Worm (Caenorhabditis elegans) whole organism, early embryonic: Measurements from ENCODE around the gene clec-20.

Experiments
- B0310.2 ChIP-seq: sonication (generic microtip); optimal IDR thresholded peaks from 2 replicates; lab custom pipeline; 2016; ENCODE audit warnings: mild to moderate bottlenecking, missing genetic modification characterization, missing compliant biosample characterization
- F13C5.2 ChIP-seq: sonication (generic microtip); optimal IDR thresholded peaks from 2 replicates; lab custom pipeline; 2017; ENCODE audit warnings: mild to moderate bottlenecking, missing genetic modification characterization, inconsistent platforms, missing compliant biosample characterization
- aly-1 ChIP-seq: sonication (generic microtip); optimal IDR thresholded peaks from 2 replicates; lab custom pipeline; 2016; ENCODE audit warnings: missing genetic modification characterization, missing compliant biosample characterization
- ama-1 ChIP-seq: fragments of 150-350 bp; optimal IDR thresholded peaks from 2 replicates; lab custom pipeline; 2014
- ceh-13 ChIP-seq: fragments of 200-800 bp; sonication (Bioruptor generic); optimal IDR thresholded peaks from 2 replicates; lab custom pipeline; 2018; ENCODE audit warnings: mild to moderate bottlenecking, missing genetic modification characterization, missing compliant biosample characterization
- ceh-36 ChIP-seq: sonication (generic microtip); optimal IDR thresholded peaks from 2 replicates; lab custom pipeline; 2016; ENCODE audit warnings: missing genetic modification characterization, inconsistent platforms, missing compliant biosample characterization
- ets-7 ChIP-seq: sonication (generic microtip); optimal IDR thresholded peaks from 2 replicates; lab custom pipeline; 2016; ENCODE audit warnings: missing genotype, missing genetic modification characterization, missing compliant biosample characterization
- flt-1 ChIP-seq: fragments of 200-800 bp; sonication (Bioruptor generic); IDR thresholded peaks from 2 replicates; pipeline ENCODE4 v1.3.6; 2022; ENCODE audit warnings: missing genetic modification characterization, missing compliant biosample characterization
- hmbx-1 ChIP-seq: sonication (generic microtip); optimal IDR thresholded peaks from 2 replicates; lab custom pipeline; 2016; ENCODE audit warnings: mild to moderate bottlenecking, missing genetic modification characterization, missing compliant biosample characterization
- hmg-4 ChIP-seq: fragments of 200-800 bp; sonication (Bioruptor generic); optimal IDR thresholded peaks from 2 replicates; lab custom pipeline; 2018; ENCODE audit warnings: mild to moderate bottlenecking, missing genetic modification characterization, missing compliant biosample characterization
- hnd-1 ChIP-seq: sonication (generic microtip); optimal IDR thresholded peaks from 2 replicates; lab custom pipeline; 2016; ENCODE audit warnings: missing genetic modification characterization, missing compliant biosample characterization
- pes-1 ChIP-seq: fragments of 200-800 bp; sonication (Bioruptor generic); IDR thresholded peaks from 2 replicates; pipeline ENCODE4 v1.3.6; 2022; ENCODE audit warnings: missing genetic modification reagents, missing genetic modification characterization, missing compliant biosample characterization
- tbx-11 ChIP-seq: fragments of 200-800 bp; sonication (Bioruptor generic); IDR thresholded peaks from 2 replicates; pipeline ENCODE4 v1.3.6; 2022; ENCODE audit warnings: missing genetic modification characterization, missing compliant biosample characterization
- tra-4 ChIP-seq: sonication (generic microtip); optimal IDR thresholded peaks from 2 replicates; lab custom pipeline; 2017; ENCODE audit warnings: missing genetic modification characterization, missing compliant biosample characterization

DNA sequence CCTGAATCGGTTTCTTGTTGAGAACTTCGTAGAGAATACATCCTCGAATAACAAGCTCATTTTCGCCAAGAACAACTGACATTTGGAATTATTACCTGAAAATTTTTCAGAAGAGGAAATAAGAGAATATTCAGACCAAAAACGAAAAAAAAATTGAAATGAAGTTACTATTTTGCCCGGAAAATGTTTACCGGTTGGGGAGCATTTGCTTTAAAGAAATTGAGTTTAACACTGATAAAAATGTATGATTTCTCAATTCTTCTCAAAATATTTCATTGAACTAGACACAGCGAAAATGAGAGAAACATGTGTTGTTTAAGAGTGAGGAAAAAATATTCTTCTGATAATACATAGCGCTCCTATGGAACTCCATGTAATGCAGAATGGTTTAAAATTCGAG is 21.3 kb upstream of the clec-20 start, which contains the start of gene fbxa-165:
- TF ChIP-seq B0310.2 (tag; lab: Kevin White, UChicago) (no peak), ets-7 (tag; lab: Kevin White, UChicago) (no peak), flt-1 (GFP tag; lab: Robert Waterston, UW) (no peak), ceh-13 (GFP tag; lab: Kevin White, UChicago) (no peak), hmbx-1 (tag; lab: Kevin White, UChicago) (no peak), ceh-36 (tag; lab: Kevin White, UChicago) (no peak), tbx-11 (no peak), pes-1 (GFP tag; lab: Robert Waterston, UW) (no peak), hnd-1 (no peak), hmg-4 (GFP tag; lab: Kevin White, UChicago) (no peak), ama-1 (lab: Kevin White, UChicago) (no peak), F13C5.2 (no peak), tra-4 (tag; lab: Kevin White, UChicago) (no peak), aly-1 (tag; lab: Kevin White, UChicago) (no peak)
